Worm (Caenorhabditis elegans) whole organism, L1 larva: ENCODE data around the gene C38D9.2.

Source experiments
- efl-3 ChIP-seq: fragments of 200-800 bp; sonication (Bioruptor generic); optimal IDR thresholded peaks from 2 replicates; lab custom pipeline; 2018; ENCODE audit warnings: mild to moderate bottlenecking, missing genetic modification characterization, missing compliant biosample characterization
- elt-2 ChIP-seq: sonication (generic microtip); optimal IDR thresholded peaks from 2 replicates; lab custom pipeline; 2016; ENCODE audit warnings: missing genetic modification characterization, mild to moderate bottlenecking, inconsistent platforms, missing compliant biosample characterization, missing genetic modification reagents
- ets-5 ChIP-seq: fragments of 200-800 bp; sonication (Bioruptor generic); IDR thresholded peaks from 2 replicates; pipeline ENCODE4 v1.3.6; 2022; ENCODE audit warnings: missing genetic modification characterization, missing compliant biosample characterization
- lin-39 ChIP-seq: fragments of 150-350 bp; optimal IDR thresholded peaks from 2 replicates; lab custom pipeline; 2014; ENCODE audit warnings: missing biosample characterization, missing genetic modification reagents, missing genetic modification characterization
- mef-2 ChIP-seq: fragments of 150-350 bp; optimal IDR thresholded peaks from 2 replicates; lab custom pipeline; 2014; ENCODE audit warnings: missing biosample characterization, missing genetic modification characterization
- unc-130 ChIP-seq: fragments of 150-350 bp; optimal IDR thresholded peaks from 2 replicates; lab custom pipeline; 2017; ENCODE audit warnings: missing biosample characterization, missing genetic modification characterization, inconsistent platforms
- ztf-4 ChIP-seq: fragments of 150-350 bp; optimal IDR thresholded peaks from 2 replicates; lab custom pipeline; 2014; ENCODE audit warnings: missing biosample characterization, missing genetic modification characterization

ce11 chrV:17542304-17542703 is 24.6 kb upstream of the C38D9.2 start:
- TF ChIP-seq efl-3 (GFP tag; lab: Kevin White, UChicago) (no peak), unc-130 (tag; lab: Kevin White, UChicago) (no peak), lin-39 (tag; lab: Kevin White, UChicago) (no peak), mef-2 (tag; lab: Kevin White, UChicago) (no peak), ets-5 (GFP tag; lab: Robert Waterston, UW) (no peak), ztf-4 (tag; lab: Kevin White, UChicago) (no peak), elt-2 (tag; lab: Kevin White, UChicago) (no peak)
